Worm (Caenorhabditis elegans): Measurements from ENCODE around the gene ceh-100.

- TF ChIP-seq ztf-29 (GFP tag; IDR thresholded peaks at IDR 0.05), result no peak
- TF ChIP-seq klf-2 (GFP tag; conservative IDR thresholded peaks at IDR 0.05), result no peak
- TF ChIP-seq ref-1 (GFP tag; conservative IDR thresholded peaks at IDR 0.05), result no peak
- no peak for TF ChIP-seq flt-1 (GFP tag; IDR thresholded peaks at IDR 0.05)
- TF ChIP-seq med-1 (GFP tag; optimal IDR thresholded peaks at IDR 0.05; ENCODE audit: insufficient read depth), result no peak
- no peak for TF ChIP-seq tab-1 (GFP tag; IDR thresholded peaks at IDR 0.05)
- TF ChIP-seq T22C8.4 (GFP tag; IDR thresholded peaks at IDR 0.05), result no peak
- no peak for TF ChIP-seq cog-1 (tag; optimal IDR thresholded peaks at IDR 0.05)
These were observed 55.9 kb downstream of the ceh-100 start, which contains the start of gene F49C5.16 for ce11 chrII:12547547-12547946.

Measured in whole organism, midembryonic.